Worm (Caenorhabditis elegans) whole organism, mixed stage, embryonic: ENCODE measurements around the gene hsb-1.

Source experiments
- M03D4.4 ChIP-seq: sonication (generic microtip); optimal IDR thresholded peaks from 2 replicates; lab custom pipeline; 2017; ENCODE audit warnings: mild to moderate bottlenecking, missing genetic modification characterization, missing compliant biosample characterization
- bed-3 ChIP-seq: fragments of 200-800 bp; sonication (Bioruptor generic); optimal IDR thresholded peaks from 3 replicates; lab custom pipeline; 2018; ENCODE audit warnings: mild to moderate bottlenecking, missing genetic modification characterization, moderate library complexity, missing compliant biosample characterization
- ceh-39 ChIP-seq: fragments of 150-350 bp; optimal IDR thresholded peaks from 2 replicates; lab custom pipeline; 2014; ENCODE audit warnings: missing biosample characterization, missing genetic modification characterization
- ceh-43 ChIP-seq: fragments of 200-800 bp; sonication (Bioruptor generic); optimal IDR thresholded peaks from 2 replicates; lab custom pipeline; 2018; ENCODE audit warnings: mild to moderate bottlenecking, missing genetic modification characterization, moderate library complexity, missing compliant biosample characterization
- ceh-83 ChIP-seq: fragments of 200-800 bp; sonication (Bioruptor generic); optimal IDR thresholded peaks from 2 replicates; lab custom pipeline; 2018; ENCODE audit warnings: mild to moderate bottlenecking, missing genetic modification characterization, missing compliant biosample characterization
- ces-1 ChIP-seq: fragments of 150-350 bp; optimal IDR thresholded peaks from 2 replicates; lab custom pipeline; 2014; ENCODE audit warnings: missing biosample characterization, missing genetic modification reagents, missing genetic modification characterization
- cnd-1 ChIP-seq: fragments of 200-800 bp; sonication (Bioruptor generic); optimal IDR thresholded peaks from 2 replicates; lab custom pipeline; 2018; ENCODE audit warnings: mild to moderate bottlenecking, missing genetic modification characterization, missing compliant biosample characterization
- drap-1 ChIP-seq: fragments of 200-800 bp; sonication (Bioruptor generic); optimal IDR thresholded peaks from 3 replicates; lab custom pipeline; 2018; ENCODE audit warnings: mild to moderate bottlenecking, missing genetic modification characterization, missing compliant biosample characterization
- elt-1 ChIP-seq: sonication (generic microtip); optimal IDR thresholded peaks from 2 replicates; lab custom pipeline; 2017; ENCODE audit warnings: missing genetic modification characterization, mild to moderate bottlenecking, missing compliant biosample characterization, antibody characterized with exemption, moderate library complexity, borderline replicate concordance; ENCODE audit not compliant: insufficient read depth
- elt-3 ChIP-seq: fragments of 150-350 bp; optimal IDR thresholded peaks from 2 replicates; lab custom pipeline; 2014; ENCODE audit warnings: missing biosample characterization, missing genetic modification characterization
- flh-1 ChIP-seq: fragments of 200-800 bp; sonication (Bioruptor generic); optimal IDR thresholded peaks from 2 replicates; lab custom pipeline; 2018; ENCODE audit warnings: mild to moderate bottlenecking, missing genetic modification characterization, moderate library complexity, missing compliant biosample characterization
- ham-2 ChIP-seq: fragments of 200-800 bp; sonication (Bioruptor generic); optimal IDR thresholded peaks from 2 replicates; lab custom pipeline; 2018; ENCODE audit warnings: mild to moderate bottlenecking, missing genetic modification characterization, missing compliant biosample characterization
- hlh-1 ChIP-seq: fragments of 150-350 bp; optimal IDR thresholded peaks from 2 replicates; lab custom pipeline; 2014; ENCODE audit warnings: missing biosample characterization, missing genetic modification reagents, missing genetic modification characterization
- lin-13 ChIP-seq: fragments of 150-350 bp; optimal IDR thresholded peaks from 2 replicates; lab custom pipeline; 2014; ENCODE audit warnings: missing biosample characterization, missing genetic modification characterization
- lin-32 ChIP-seq: fragments of 200-800 bp; sonication (Bioruptor generic); optimal IDR thresholded peaks from 2 replicates; lab custom pipeline; 2018; ENCODE audit warnings: mild to moderate bottlenecking, missing genetic modification characterization, missing compliant biosample characterization
- lsy-2 ChIP-seq: fragments of 150-350 bp; optimal IDR thresholded peaks from 2 replicates; lab custom pipeline; 2014; ENCODE audit warnings: missing biosample characterization, missing genetic modification characterization
- mab-5 ChIP-seq: fragments of 150-350 bp; optimal IDR thresholded peaks from 2 replicates; lab custom pipeline; 2014; ENCODE audit warnings: missing biosample characterization, missing genetic modification characterization
- mep-1 ChIP-seq: fragments of 150-350 bp; optimal IDR thresholded peaks from 2 replicates; lab custom pipeline; 2017; ENCODE audit warnings: missing biosample characterization, missing genetic modification reagents, missing genetic modification characterization, inconsistent platforms
- mls-2 ChIP-seq: sonication (generic microtip); optimal IDR thresholded peaks from 2 replicates; lab custom pipeline; 2016; ENCODE audit warnings: mild to moderate bottlenecking, missing genetic modification characterization, moderate library complexity, missing compliant biosample characterization
- nhr-12 ChIP-seq: fragments of 150-350 bp; optimal IDR thresholded peaks from 2 replicates; lab custom pipeline; 2014; ENCODE audit warnings: missing biosample characterization, missing genetic modification characterization
- nhr-2 ChIP-seq: fragments of 150-350 bp; optimal IDR thresholded peaks from 2 replicates; lab custom pipeline; 2014; ENCODE audit warnings: missing biosample characterization, missing genetic modification characterization
- nhr-237 ChIP-seq: fragments of 150-350 bp; optimal IDR thresholded peaks from 2 replicates; lab custom pipeline; 2014; ENCODE audit warnings: missing biosample characterization, missing genetic modification characterization
- nhr-28 ChIP-seq: fragments of 150-350 bp; optimal IDR thresholded peaks from 2 replicates; lab custom pipeline; 2014; ENCODE audit warnings: missing biosample characterization, missing genetic modification characterization
- nhr-76 ChIP-seq: sonication (generic microtip); optimal IDR thresholded peaks from 2 replicates; lab custom pipeline; 2017; ENCODE audit warnings: missing biosample characterization, missing genetic modification characterization
- pha-4 ChIP-seq: fragments of 150-350 bp; optimal IDR thresholded peaks from 2 replicates; lab custom pipeline; 2018; ENCODE audit warnings: missing biosample characterization, missing genetic modification reagents, missing genetic modification characterization
- sem-2 ChIP-seq: fragments of 200-800 bp; sonication (Bioruptor generic); optimal IDR thresholded peaks from 2 replicates; lab custom pipeline; 2018; ENCODE audit warnings: mild to moderate bottlenecking, missing genetic modification characterization, missing compliant biosample characterization
- snpc-4 ChIP-seq: fragments of 150-350 bp; optimal IDR thresholded peaks from 2 replicates; lab custom pipeline; 2014; ENCODE audit warnings: missing biosample characterization, missing genetic modification characterization
- sptf-1 ChIP-seq: sonication (generic microtip); optimal IDR thresholded peaks from 2 replicates; lab custom pipeline; 2017; ENCODE audit warnings: mild to moderate bottlenecking, missing genetic modification characterization, moderate library complexity, missing compliant biosample characterization
- tbx-8 ChIP-seq: fragments of 200-800 bp; sonication (Bioruptor generic); optimal IDR thresholded peaks from 2 replicates; lab custom pipeline; 2018; ENCODE audit warnings: mild to moderate bottlenecking, missing genetic modification characterization, moderate library complexity, missing compliant biosample characterization
- unc-120 ChIP-seq: sonication (generic microtip); optimal IDR thresholded peaks from 2 replicates; lab custom pipeline; 2017; ENCODE audit warnings: missing genetic modification characterization, missing compliant biosample characterization; ENCODE audit not compliant: poor library complexity, severe bottlenecking
- unc-39 ChIP-seq: fragments of 150-350 bp; optimal IDR thresholded peaks from 2 replicates; lab custom pipeline; 2014; ENCODE audit warnings: missing biosample characterization, missing genetic modification characterization
- unc-62 ChIP-seq: fragments of 150-350 bp; optimal IDR thresholded peaks from 2 replicates; lab custom pipeline; 2014; ENCODE audit warnings: missing biosample characterization, missing genetic modification reagents, missing genetic modification characterization
- zip-8 ChIP-seq: fragments of 150-350 bp; optimal IDR thresholded peaks from 2 replicates; lab custom pipeline; 2014; ENCODE audit warnings: missing biosample characterization, missing genetic modification characterization

Gene hsb-1

ce11 chrIV:12574265-12574664, 7.2 kb upstream of the hsb-1 start:
- TF ChIP-seq ceh-39 (tag; lab: Kevin White, UChicago): no peak

ce11 chrIV:12573068-12573467, 6.0 kb upstream of the hsb-1 start, which contains the start of gene K08E7.5:
K08E7.5 (plus strand) TSS chrIV:12573368.
- no peak for TF ChIP-seq ces-1 (GFP tag; lab: Kevin White, UChicago)
- TF ChIP-seq nhr-76: no peak

ce11 chrIV:12571047-12571446, 4.0 kb upstream of the hsb-1 start, which contains the start of gene K08E7.4:
K08E7.4 (minus strand) TSS chrIV:12571147.
- TF ChIP-seq drap-1 (GFP tag; lab: Kevin White, UChicago): no peak
- no peak for TF ChIP-seq ham-2 (GFP tag; lab: Kevin White, UChicago)
- no peak for TF ChIP-seq unc-120 (tag; lab: Kevin White, UChicago)
- TF ChIP-seq mep-1: no peak
- TF ChIP-seq ces-1 (GFP tag; lab: Kevin White, UChicago): no peak
- TF ChIP-seq pha-4 (tag; lab: Kevin White, UChicago): no peak
- TF ChIP-seq elt-3 (tag; lab: Kevin White, UChicago): no peak
- TF ChIP-seq mab-5: no peak

- TF ChIP-seq mab-5: no peak
Observed at ce11 chrIV:12570546-12570945, 3.5 kb upstream of the hsb-1 start.

- TF ChIP-seq ces-1 (GFP tag; lab: Kevin White, UChicago) (peak; percentile 61), mep-1 (no peak), bed-3 (GFP tag; lab: Kevin White, UChicago) (no peak), lin-13 (tag; lab: Kevin White, UChicago) (no peak), elt-1 (tag; lab: Kevin White, UChicago) (no peak)
- TF ChIP-seq, all 35 proteins: peak for 1
Observed at ce11 chrIV:12565933-12566540, 989 bp downstream of the hsb-1 start, which contains the start of gene eak-7. eak-7 (minus strand) TSS chrIV:12565983.

ce11 chrIV:12560568-12560967, 6.5 kb downstream of the hsb-1 start, which contains the start of gene snb-7:
snb-7 (plus strand) TSS chrIV:12560868.
- TF ChIP-seq sptf-1 (tag; lab: Kevin White, UChicago): no peak
- TF ChIP-seq tbx-8: no peak
- TF ChIP-seq mab-5: no peak
- no peak for TF ChIP-seq lin-32 (GFP tag; lab: Kevin White, UChicago)
- no peak for TF ChIP-seq snpc-4 (tag; lab: Kevin White, UChicago)
- no peak for TF ChIP-seq zip-8 (tag; lab: Kevin White, UChicago)
- no peak for TF ChIP-seq mep-1
- no peak for TF ChIP-seq drap-1 (GFP tag; lab: Kevin White, UChicago)
- TF ChIP-seq elt-1 (tag; lab: Kevin White, UChicago): no peak
- no peak for TF ChIP-seq nhr-12 (tag; lab: Kevin White, UChicago)
- TF ChIP-seq sem-2 (GFP tag; lab: Kevin White, UChicago): no peak
- TF ChIP-seq ceh-83 (GFP tag; lab: Kevin White, UChicago): no peak
- TF ChIP-seq flh-1 (GFP tag; lab: Kevin White, UChicago): no peak
- no peak for TF ChIP-seq unc-62
- TF ChIP-seq ceh-39 (tag; lab: Kevin White, UChicago): no peak
- TF ChIP-seq M03D4.4 (tag; lab: Kevin White, UChicago): no peak
- TF ChIP-seq elt-3 (tag; lab: Kevin White, UChicago): no peak
- TF ChIP-seq cnd-1 (tag; lab: Kevin White, UChicago): no peak
- TF ChIP-seq hlh-1: no peak
- TF ChIP-seq, all 35 proteins: peak for 0

- TF ChIP-seq nhr-28: no peak
- no peak for TF ChIP-seq ceh-39 (tag; lab: Kevin White, UChicago)
- no peak for TF ChIP-seq sptf-1 (tag; lab: Kevin White, UChicago)
- TF ChIP-seq hlh-1: peak; percentile 0
- TF ChIP-seq ces-1 (GFP tag; lab: Kevin White, UChicago): peak; percentile 53
- no peak for TF ChIP-seq elt-3 (tag; lab: Kevin White, UChicago)
- no peak for TF ChIP-seq unc-120 (tag; lab: Kevin White, UChicago)
- no peak for TF ChIP-seq mab-5
- TF ChIP-seq lsy-2: peak; percentile 64
- TF ChIP-seq unc-39 (tag; lab: Kevin White, UChicago): no peak
- TF ChIP-seq lin-13 (tag; lab: Kevin White, UChicago): no peak
- no peak for TF ChIP-seq ham-2 (GFP tag; lab: Kevin White, UChicago)
- no peak for TF ChIP-seq elt-1 (tag; lab: Kevin White, UChicago)
- no peak for TF ChIP-seq mep-1
- no peak for TF ChIP-seq unc-62
- TF ChIP-seq nhr-237 (tag; lab: Kevin White, UChicago): peak; percentile 45
- TF ChIP-seq sem-2 (GFP tag; lab: Kevin White, UChicago): no peak
- TF ChIP-seq nhr-2 (tag; lab: Kevin White, UChicago): no peak
- no peak for TF ChIP-seq cnd-1 (tag; lab: Kevin White, UChicago)
- TF ChIP-seq ceh-43: no peak
- TF ChIP-seq pha-4 (tag; lab: Kevin White, UChicago): peak; percentile 15
- no peak for TF ChIP-seq mls-2 (tag; lab: Kevin White, UChicago)
Observed at ce11 chrIV:12558925-12559450, 8.0 kb downstream of the hsb-1 start, which contains the start of the genes ZK795.2 and ZK795.3. ZK795.2 (minus strand) TSS chrIV:12558975. ZK795.3 (plus strand) TSS chrIV:12559365.
